Fruit fly (Drosophila melanogaster) whole organism, embryonic: ENCODE data around the gene CG10301.

Experiments
- Adf1 ChIP-seq: fragments of 200-800 bp; sonication (Bioruptor generic); IDR thresholded peaks from 2 replicates; pipeline ENCODE4 v1.3.6; 2022; ENCODE audit warnings: missing biosample characterization, missing genetic modification characterization
- Blimp-1 ChIP-seq: fragments of 200-800 bp; sonication (Bioruptor generic); optimal IDR thresholded peaks from 3 replicates; lab custom pipeline; 2018; ENCODE audit warnings: missing biosample characterization, missing genetic modification characterization, mild to moderate bottlenecking, moderate library complexity, missing genetic modification reagents
- CG10543 ChIP-seq: fragments of 200-800 bp; sonication (Bioruptor generic); optimal IDR thresholded peaks from 3 replicates; lab custom pipeline; 2017; ENCODE audit warnings: missing biosample characterization, mild to moderate bottlenecking, missing genetic modification characterization, moderate library complexity
- CG11723 ChIP-seq: fragments of 200-800 bp; sonication (Bioruptor generic); optimal IDR thresholded peaks from 2 replicates; lab custom pipeline; 2017; ENCODE audit warnings: missing biosample characterization, mild to moderate bottlenecking, missing genetic modification characterization
- CG12155 ChIP-seq: fragments of 200-800 bp; sonication (Bioruptor generic); optimal IDR thresholded peaks from 3 replicates; lab custom pipeline; 2016; ENCODE audit warnings: missing biosample characterization, missing genetic modification characterization
- CG1233 ChIP-seq: fragments of 200-800 bp; sonication (Bioruptor generic); optimal IDR thresholded peaks from 4 replicates; lab custom pipeline; 2018; ENCODE audit warnings: missing biosample characterization, mild to moderate bottlenecking, missing genetic modification characterization
- CG12769 ChIP-seq: fragments of 200-800 bp; sonication (Bioruptor generic); optimal IDR thresholded peaks from 2 replicates; lab custom pipeline; 2019; ENCODE audit warnings: missing biosample characterization, mild to moderate bottlenecking, missing genetic modification characterization, moderate library complexity
- CG13894 ChIP-seq: fragments of 200-800 bp; sonication (Bioruptor generic); optimal IDR thresholded peaks from 3 replicates; lab custom pipeline; 2018; ENCODE audit warnings: missing biosample characterization, mild to moderate bottlenecking, missing genetic modification characterization, moderate library complexity
- CG14860 ChIP-seq: fragments of 200-800 bp; sonication (Bioruptor generic); IDR thresholded peaks from 3 replicates; pipeline ENCODE4 v1.3.6; 2022; ENCODE audit warnings: missing biosample characterization, missing genetic modification characterization; ENCODE audit not compliant: partially characterized antibody
- CG16779 ChIP-seq: fragments of 200-800 bp; sonication (Bioruptor generic); IDR thresholded peaks from 2 replicates; pipeline ENCODE4 v1.3.6; 2022; ENCODE audit warnings: missing biosample characterization, missing genetic modification characterization
- CG1832 ChIP-seq: fragments of 200-800 bp; sonication (Bioruptor generic); optimal IDR thresholded peaks from 2 replicates; lab custom pipeline; 2017; ENCODE audit warnings: missing biosample characterization, mild to moderate bottlenecking, missing genetic modification characterization, inconsistent platforms
- CG18764 ChIP-seq: fragments of 200-800 bp; sonication (Bioruptor generic); optimal IDR thresholded peaks from 3 replicates; lab custom pipeline; 2016; ENCODE audit warnings: missing biosample characterization, missing genetic modification characterization
- CG2199 ChIP-seq: fragments of 200-800 bp; sonication (Bioruptor generic); IDR thresholded peaks from 3 replicates; pipeline ENCODE4 v1.3.6; 2022; ENCODE audit warnings: missing biosample characterization, missing genetic modification characterization
- CG30431 ChIP-seq: fragments of 200-800 bp; sonication (Bioruptor generic); optimal IDR thresholded peaks from 2 replicates; lab custom pipeline; 2017; ENCODE audit warnings: missing biosample characterization, missing genetic modification characterization
- CG3163 ChIP-seq: fragments of 200-800 bp; sonication (Bioruptor generic); optimal IDR thresholded peaks from 3 replicates; lab custom pipeline; 2016; ENCODE audit warnings: missing biosample characterization, missing genetic modification characterization
- CG32767 ChIP-seq: fragments of 200-800 bp; sonication (Bioruptor generic); IDR thresholded peaks from 2 replicates; pipeline ENCODE4 v1.3.6; 2022; ENCODE audit warnings: missing biosample characterization, missing genetic modification characterization
- CG32772 ChIP-seq: fragments of 200-800 bp; sonication (Bioruptor generic); IDR thresholded peaks from 2 replicates; pipeline ENCODE4 v1.3.6; 2022; ENCODE audit warnings: missing biosample characterization, missing genetic modification characterization
- CG4328 ChIP-seq: fragments of 200-800 bp; sonication (Bioruptor generic); optimal IDR thresholded peaks from 3 replicates; lab custom pipeline; 2017; ENCODE audit warnings: missing biosample characterization, missing genetic modification reagents, missing genetic modification characterization
- CG4730 ChIP-seq: fragments of 200-800 bp; sonication (Bioruptor generic); IDR thresholded peaks from 2 replicates; pipeline ENCODE4 v1.3.6; 2022; ENCODE audit warnings: missing biosample characterization, missing genetic modification characterization
- CG5953 ChIP-seq: fragments of 200-800 bp; sonication (Bioruptor generic); IDR thresholded peaks from 2 replicates; pipeline ENCODE4 v1.3.6; 2022; ENCODE audit warnings: missing biosample characterization, missing genetic modification characterization
- CG6683 ChIP-seq: fragments of 200-800 bp; sonication (Bioruptor generic); optimal IDR thresholded peaks from 2 replicates; lab custom pipeline; 2017; ENCODE audit warnings: missing biosample characterization, mild to moderate bottlenecking, missing genetic modification characterization, missing genetic modification reagents
- CG9817 ChIP-seq: fragments of 200-800 bp; sonication (Bioruptor generic); optimal IDR thresholded peaks from 2 replicates; lab custom pipeline; 2018; ENCODE audit warnings: missing biosample characterization, mild to moderate bottlenecking, missing genetic modification characterization, moderate library complexity
- CHES-1-like ChIP-seq: fragments of 200-800 bp; sonication (Bioruptor generic); optimal IDR thresholded peaks from 2 replicates; lab custom pipeline; 2016; ENCODE audit warnings: missing biosample characterization, missing genetic modification characterization
- Dip2 ChIP-seq: fragments of 200-800 bp; sonication (Bioruptor generic); IDR thresholded peaks from 2 replicates; pipeline ENCODE4 v1.3.6; 2022; ENCODE audit warnings: missing biosample characterization, missing genetic modification characterization
- Dref ChIP-seq: fragments of 200-800 bp; sonication (Bioruptor generic); IDR thresholded peaks from 2 replicates; pipeline ENCODE4 v1.3.6; 2022; ENCODE audit warnings: missing biosample characterization, missing genetic modification characterization
- Eip74EF ChIP-seq, 2 experiments: fragments of 200-800 bp in 1 of 2; fragments of >200 bp in 1 of 2; sonication (Bioruptor generic) in 1 of 2; optimal IDR thresholded peaks; 2 replicates each; lab custom pipeline; 2017 to 2019; ENCODE audit warnings: missing biosample characterization in 2 of 2, missing genetic modification characterization in 2 of 2, mild to moderate bottlenecking in 1 of 2, moderate library complexity in 1 of 2
- Elba2 ChIP-seq: fragments of 200-800 bp; sonication (Bioruptor generic); optimal IDR thresholded peaks from 3 replicates; lab custom pipeline; 2016; ENCODE audit warnings: missing biosample characterization, missing genetic modification characterization
- Gug ChIP-seq: fragments of 200-800 bp; sonication (Bioruptor generic); IDR thresholded peaks from 4 replicates; pipeline ENCODE4 v1.3.6; 2022; ENCODE audit warnings: missing biosample characterization, missing genetic modification characterization
- Lim3 ChIP-seq: fragments of 200-800 bp; sonication (Bioruptor generic); IDR thresholded peaks from 2 replicates; pipeline ENCODE4 v1.3.6; 2022; ENCODE audit warnings: missing biosample characterization, missing genetic modification characterization
- Med ChIP-seq: fragments of 200-800 bp; sonication (Bioruptor generic); peaks from one replicate; lab custom pipeline; 2016; ENCODE audit warnings: missing biosample characterization, missing genetic modification characterization, mild to moderate bottlenecking, inconsistent platforms, moderate library complexity
- Oaz ChIP-seq: fragments of 200-800 bp; sonication (Bioruptor generic); IDR thresholded peaks from 2 replicates; pipeline ENCODE4 v1.3.6; 2022; ENCODE audit warnings: missing biosample characterization, missing genetic modification characterization
- Pdp1 ChIP-seq, 2 experiments: fragments of 200-800 bp; sonication (Bioruptor generic); optimal IDR thresholded peaks; 3 replicates each; lab custom pipeline; 2016; ENCODE audit warnings: missing biosample characterization in 2 of 2, missing genetic modification characterization in 2 of 2, mild to moderate bottlenecking in 1 of 2, moderate library complexity in 1 of 2
- Sox100B ChIP-seq: fragments of 200-800 bp; sonication (Bioruptor generic); optimal IDR thresholded peaks from 3 replicates; lab custom pipeline; 2018; ENCODE audit warnings: missing biosample characterization, mild to moderate bottlenecking, missing genetic modification characterization
- ap ChIP-seq: fragments of 200-800 bp; sonication (Bioruptor generic); IDR thresholded peaks from 2 replicates; pipeline ENCODE4 v1.3.6; 2022; ENCODE audit warnings: missing biosample characterization, missing genetic modification characterization
- ash1 ChIP-seq: fragments of 200-800 bp; sonication (Bioruptor generic); optimal IDR thresholded peaks from 2 replicates; lab custom pipeline; 2018; ENCODE audit warnings: missing biosample characterization, mild to moderate bottlenecking, missing genetic modification characterization
- bcd ChIP-seq: fragments of 200-800 bp; sonication (Bioruptor generic); optimal IDR thresholded peaks from 2 replicates; lab custom pipeline; 2017; ENCODE audit warnings: missing biosample characterization, mild to moderate bottlenecking, missing genetic modification characterization
- bowl ChIP-seq: fragments of 200-800 bp; sonication (Bioruptor generic); IDR thresholded peaks from 2 replicates; pipeline ENCODE4 v1.3.6; 2022; ENCODE audit warnings: missing biosample characterization, missing genetic modification characterization
- btn ChIP-seq: fragments of 200-800 bp; sonication (Bioruptor generic); optimal IDR thresholded peaks from 2 replicates; lab custom pipeline; 2016; ENCODE audit warnings: missing biosample characterization, missing genetic modification characterization
- cad ChIP-seq: fragments of >200 bp; optimal IDR thresholded peaks from 2 replicates; lab custom pipeline; 2017; ENCODE audit warnings: missing biosample characterization, missing genetic modification characterization
- dan ChIP-seq: fragments of 200-800 bp; sonication (Bioruptor generic); IDR thresholded peaks from 2 replicates; pipeline ENCODE4 v1.3.6; 2022; ENCODE audit warnings: missing biosample characterization, missing genetic modification characterization
- fd102C ChIP-seq: fragments of 200-800 bp; sonication (Bioruptor generic); optimal IDR thresholded peaks from 2 replicates; lab custom pipeline; 2018; ENCODE audit warnings: missing biosample characterization, mild to moderate bottlenecking, missing genetic modification characterization, moderate library complexity
- gcm2 ChIP-seq: fragments of 200-800 bp; sonication (Bioruptor generic); optimal IDR thresholded peaks from 2 replicates; lab custom pipeline; 2016; ENCODE audit warnings: missing biosample characterization, missing genetic modification characterization
- gem ChIP-seq: fragments of 200-800 bp; sonication (Bioruptor generic); optimal IDR thresholded peaks from 2 replicates; lab custom pipeline; 2019; ENCODE audit warnings: missing biosample characterization, mild to moderate bottlenecking, missing genetic modification characterization, moderate library complexity
- grau ChIP-seq: fragments of 200-800 bp; optimal IDR thresholded peaks from 3 replicates; lab custom pipeline; 2019; ENCODE audit warnings: missing biosample characterization, mild to moderate bottlenecking, missing genetic modification characterization, moderate library complexity
- insv ChIP-seq, 2 experiments: fragments of 200-800 bp; sonication (Bioruptor generic); optimal IDR thresholded peaks; 3 replicates each; lab custom pipeline; 2016 to 2018; ENCODE audit warnings: missing biosample characterization in 2 of 2, missing genetic modification characterization in 2 of 2
- mld ChIP-seq: fragments of 200-800 bp; sonication (Bioruptor generic); IDR thresholded peaks from 3 replicates; pipeline ENCODE4 v1.3.6; 2022; ENCODE audit warnings: missing biosample characterization, missing genetic modification characterization; ENCODE audit not compliant: partially characterized antibody
- pros ChIP-seq: fragments of 200-800 bp; sonication (Bioruptor generic); optimal IDR thresholded peaks from 3 replicates; lab custom pipeline; 2019; ENCODE audit warnings: missing biosample characterization, mild to moderate bottlenecking, missing genetic modification characterization, moderate library complexity
- sisA ChIP-seq: fragments of 200-800 bp; sonication (Bioruptor generic); IDR thresholded peaks from 2 replicates; pipeline ENCODE4 v1.3.6; 2022; ENCODE audit warnings: missing biosample characterization, missing genetic modification characterization
- tio ChIP-seq: fragments of 200-800 bp; sonication (Bioruptor generic); optimal IDR thresholded peaks from 2 replicates; lab custom pipeline; 2017; ENCODE audit warnings: missing biosample characterization, missing genetic modification characterization, inconsistent platforms
- ttk ChIP-seq: fragments of 200-800 bp; sonication (Bioruptor generic); IDR thresholded peaks from 2 replicates; pipeline ENCODE4 v2.1.2; 2022; ENCODE audit warnings: missing biosample characterization, missing genetic modification characterization
- vnd ChIP-seq: fragments of 200-800 bp; sonication (Bioruptor generic); IDR thresholded peaks from 3 replicates; pipeline ENCODE4 v1.3.6; 2022; ENCODE audit warnings: missing biosample characterization, missing genetic modification characterization; ENCODE audit not compliant: partially characterized antibody
- yki ChIP-seq: fragments of >200 bp; optimal IDR thresholded peaks from 3 replicates; lab custom pipeline; 2018

CG10301 gene

DNA sequence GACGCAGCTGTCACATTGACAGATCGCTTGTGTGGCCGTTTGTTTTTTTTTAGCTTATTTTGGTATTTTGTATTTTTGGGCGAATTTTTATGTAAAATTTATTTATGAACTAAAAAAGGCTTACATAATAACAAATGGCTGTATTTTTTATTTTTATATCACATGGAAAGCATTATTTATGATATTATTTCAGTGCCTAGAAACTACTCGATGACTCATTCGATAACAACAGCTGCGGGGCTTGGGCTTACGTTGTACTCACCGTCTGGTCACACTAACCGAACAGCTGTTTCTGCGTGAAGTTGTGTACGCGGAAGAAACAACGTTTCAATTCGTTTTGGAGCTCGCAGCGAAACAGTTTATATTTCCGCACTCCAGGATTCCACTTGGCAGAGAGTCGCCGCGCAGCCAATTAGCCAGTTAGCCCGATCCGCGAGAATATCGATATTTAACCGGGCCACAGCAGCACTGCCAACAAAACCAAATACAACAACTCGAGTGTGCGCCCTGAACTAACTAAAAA, 23.1 kb downstream of the CG10301 start, which contains the start of the genes Hmgcr and Rpn9 (continued):
- no peak for TF ChIP-seq Oaz
- no peak for TF ChIP-seq vnd (GFP tag; lab: Robert Waterston, UW)
- TF ChIP-seq tio: no peak
- no peak for TF ChIP-seq ash1
- TF ChIP-seq CG32772 (GFP tag; lab: Robert Waterston, UW): no peak
- no peak for TF ChIP-seq Dip2 (GFP tag; lab: Robert Waterston, UW)
- TF ChIP-seq sisA (GFP tag; lab: Robert Waterston, UW): no peak
- TF ChIP-seq ttk (GFP tag; lab: Robert Waterston, UW): no peak
- no peak for TF ChIP-seq CG11723
- TF ChIP-seq CG4328: no peak
- TF ChIP-seq Gug (GFP tag; lab: Robert Waterston, UW): no peak
- no peak for TF ChIP-seq CG3163 (GFP tag; lab: Kevin White, UChicago)
- no peak for TF ChIP-seq pros (GFP tag; lab: Kevin White, UChicago)
- no peak for TF ChIP-seq CG6683 (GFP tag; lab: Kevin White, UChicago)
- TF ChIP-seq yki: no peak
- no peak for TF ChIP-seq CG1233 (GFP tag; lab: Kevin White, UChicago)
- TF ChIP-seq CHES-1-like: peak; percentile 53
- TF ChIP-seq Eip74EF (GFP tag; optimal IDR thresholded peaks at IDR 0.05; lab: Kevin White, UChicago): peak in 1 of 2 experiments; percentile 71
- TF ChIP-seq ap: no peak
- peak; percentile 35 for TF ChIP-seq gem (tag; lab: Kevin White, UChicago)
- no peak for TF ChIP-seq Sox100B
- TF ChIP-seq Adf1 (GFP tag; lab: Robert Waterston, UW): peak; percentile 44; the same call in 1 of the 2 replicates
- TF ChIP-seq Dref: no peak; the same call in 1 of the 2 replicates
- TF ChIP-seq dan (GFP tag; lab: Robert Waterston, UW): no peak
- 0 out of 3 replicates have a peak, but pooled peaks have one; percentile 64 for TF ChIP-seq mld (GFP tag; lab: Robert Waterston, UW)

DNA sequence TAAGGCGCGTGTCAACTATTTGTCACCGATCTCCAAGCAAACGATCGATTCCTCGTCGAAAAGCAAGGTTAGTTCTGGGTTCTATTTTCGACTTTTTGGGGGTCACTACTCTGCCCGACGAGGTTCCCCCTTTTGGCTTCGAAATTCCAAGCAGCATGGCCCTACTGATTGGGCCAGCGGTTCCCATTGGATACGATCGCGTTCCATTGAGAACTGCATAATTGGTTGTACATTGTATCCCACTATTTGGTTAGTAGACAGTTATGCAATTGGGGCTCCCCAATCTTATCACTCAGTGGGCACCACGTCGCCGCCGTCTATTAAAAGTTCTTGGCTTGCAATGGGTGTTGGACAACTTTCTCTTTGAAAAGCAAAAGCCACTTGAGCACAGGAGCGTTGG, 23.8 kb downstream of the CG10301 start:
- TF ChIP-seq CG13894: no peak
- TF ChIP-seq CG18764: no peak
- TF ChIP-seq gcm2: no peak
- no peak for TF ChIP-seq CG16779
- TF ChIP-seq CG5953 (GFP tag; lab: Robert Waterston, UW): no peak
- TF ChIP-seq CG2199 (GFP tag; lab: Robert Waterston, UW): 0 out of 3 replicates have a peak, but pooled peaks have one; percentile 22
- no peak for TF ChIP-seq CG10543 (GFP tag; lab: Kevin White, UChicago)
- TF ChIP-seq Elba2 (GFP tag; lab: Kevin White, UChicago): peak; percentile 51
- no peak for TF ChIP-seq btn
- peak; percentile 68 for TF ChIP-seq Blimp-1 (GFP tag; lab: Kevin White, UChicago)
- TF ChIP-seq grau (tag; lab: Kevin White, UChicago): no peak
- peak; percentile 18 for TF ChIP-seq Med (GFP tag; lab: Kevin White, UChicago)
- no peak for TF ChIP-seq bcd
- no peak for TF ChIP-seq fd102C
- no peak for TF ChIP-seq CG4730 (GFP tag; lab: Robert Waterston, UW)
- TF ChIP-seq insv (GFP tag; optimal IDR thresholded peaks at IDR 0.05; lab: Kevin White, UChicago): peak in 1 of 2 experiments; percentile 54
- no peak for TF ChIP-seq CG12155 (GFP tag; lab: Kevin White, UChicago)
- TF ChIP-seq cad (GFP tag; lab: Kevin White, UChicago): no peak
- peak in 1 of 2 experiments; percentile 91 for TF ChIP-seq Pdp1 (GFP tag; optimal IDR thresholded peaks at IDR 0.05; lab: Kevin White, UChicago)
- TF ChIP-seq CG32767: no peak
- no peak for TF ChIP-seq Lim3 (GFP tag; lab: Robert Waterston, UW)
- peak; percentile 24 for TF ChIP-seq CG12769 (tag; lab: Kevin White, UChicago)
- no peak for TF ChIP-seq bowl (GFP tag; lab: Robert Waterston, UW)
- TF ChIP-seq CG30431 (GFP tag; lab: Kevin White, UChicago): no peak
- TF ChIP-seq CG14860 (GFP tag; lab: Robert Waterston, UW): no peak
- no peak for TF ChIP-seq CG1832 (GFP tag; lab: Kevin White, UChicago)
- no peak for TF ChIP-seq Sox100B
- no peak for TF ChIP-seq CG9817
